Fruit fly (Drosophila melanogaster): ENCODE results near the gene CG46339.

CG46339 gene

dm6 chr3R:26866577-26867456, 48.7 kb upstream of the CG46339 start, which contains the start of the genes ball and His2Av (continued):
- TF ChIP-seq CG42726 (GFP tag; IDR thresholded peaks at IDR 0.05; ENCODE audit: partially characterized antibody) (peak; percentile 95), Elba2 (GFP tag; optimal IDR thresholded peaks at IDR 0.05) (peak; percentile 82), gfzf (GFP tag; optimal IDR thresholded peaks at IDR 0.05) (peak; percentile 48), HLHmδ (GFP tag; optimal IDR thresholded peaks at IDR 0.05) (no peak), Ada2b (GFP tag; IDR thresholded peaks at IDR 0.05) (peak; percentile 78), CG11085 (GFP tag; IDR thresholded peaks at IDR 0.05) (peak; percentile 67), CG11560 (tag; IDR thresholded peaks at IDR 0.05) (peak; percentile 74), sr (GFP tag; IDR thresholded peaks at IDR 0.05) (no peak), CG15479 (GFP tag; optimal IDR thresholded peaks at IDR 0.05) (no peak), CG9797 (GFP tag; optimal IDR thresholded peaks at IDR 0.05) (peak; percentile 70), Atf-2 (GFP tag; optimal IDR thresholded peaks at IDR 0.05) (peak; percentile 75), Mad (GFP tag; optimal IDR thresholded peaks at IDR 0.05) (peak; percentile 90), Dp (GFP tag; optimal IDR thresholded peaks at IDR 0.05) (peak; percentile 67), CG18764 (GFP tag; optimal IDR thresholded peaks at IDR 0.05) (peak; percentile 80), bcd (GFP tag; optimal IDR thresholded peaks at IDR 0.05) (peak; percentile 70), Ssrp (tag; optimal IDR thresholded peaks at IDR 0.05) (peak; percentile 40), eve (GFP tag; optimal IDR thresholded peaks at IDR 0.05) (no peak), CTCF (GFP tag; optimal IDR thresholded peaks at IDR 0.05) (peak; percentile 98), h (optimal IDR thresholded peaks at IDR 0.05) (no peak), pan (optimal IDR thresholded peaks at IDR 0.05) (no peak), pan (GFP tag; optimal IDR thresholded peaks at IDR 0.05 in 1 of 2, IDR thresholded peaks at IDR 0.05 in 1 of 2) (peak in 1 of 2 experiments; percentile 86), lov (optimal IDR thresholded peaks at IDR 0.05) (no peak), lov (GFP tag; IDR thresholded peaks at IDR 0.05) (peak; percentile 79), cad (GFP tag; optimal IDR thresholded peaks at IDR 0.05) (no peak), CG17829 (tag; optimal IDR thresholded peaks at IDR 0.05) (peak; percentile 81), al (GFP tag; IDR thresholded peaks at IDR 0.05) (peak; percentile 74), CG11504 (tag; optimal IDR thresholded peaks at IDR 0.05) (peak; percentile 75), CG8944 (GFP tag; optimal IDR thresholded peaks at IDR 0.05) (peak; percentile 89), Antp (GFP tag; optimal IDR thresholded peaks at IDR 0.05) (peak; percentile 92), Eip74EF (GFP tag; optimal IDR thresholded peaks at IDR 0.05) (peak in 1 of 2 experiments; percentile 19), chinmo (GFP tag; IDR thresholded peaks at IDR 0.05; ENCODE audit: partially characterized antibody) (peak; percentile 95), dysf (GFP tag; IDR thresholded peaks at IDR 0.05) (peak; percentile 79), CG8924 (tag; optimal IDR thresholded peaks at IDR 0.05) (peak; percentile 65), insv (GFP tag; optimal IDR thresholded peaks at IDR 0.05) (peak in 1 of 2 experiments; percentile 68), da (GFP tag; optimal IDR thresholded peaks at IDR 0.05) (peak; percentile 83), CG17359 (tag; optimal IDR thresholded peaks at IDR 0.05) (peak; percentile 83), CG1024 (GFP tag; IDR thresholded peaks at IDR 0.05) (peak; percentile 80), CG13287 (GFP tag; IDR thresholded peaks at IDR 0.05; ENCODE audit: partially characterized antibody) (peak; percentile 91), run (tag; optimal IDR thresholded peaks at IDR 0.05) (peak; percentile 48), chif (GFP tag; optimal IDR thresholded peaks at IDR 0.05) (peak; percentile 81 to 88), gsb (GFP tag; IDR thresholded peaks at IDR 0.05) (peak; percentile 77), B-H1 (GFP tag; IDR thresholded peaks at IDR 0.05) (peak; percentile 66; the same call in 2 of the 3 replicates), MTF-1 (GFP tag; optimal IDR thresholded peaks at IDR 0.05; ENCODE audit: borderline replicate concordance) (peak; percentile 82), MESR4 (GFP tag; optimal IDR thresholded peaks at IDR 0.05) (peak; percentile 56), CG10431 (GFP tag; optimal IDR thresholded peaks at IDR 0.05) (peak; percentile 40), CG4730 (GFP tag; IDR thresholded peaks at IDR 0.05) (peak; percentile 54; the same call in 1 of the 2 replicates), vfl (GFP tag; optimal IDR thresholded peaks at IDR 0.05) (peak; percentile 68), sqz (GFP tag; optimal IDR thresholded peaks at IDR 0.05) (peak; percentile 67), CG10959 (GFP tag; IDR thresholded peaks at IDR 0.05) (peak; percentile 73)
